Worm (Caenorhabditis elegans) whole organism, L4/young adult: ENCODE data around the gene C16C8.22.

Experiments
- W03F9.2 ChIP-seq: fragments of 150-350 bp; optimal IDR thresholded peaks from 2 replicates; lab custom pipeline; 2014; ENCODE audit warnings: missing biosample characterization, missing genetic modification characterization
- dao-5 ChIP-seq: sonication (generic microtip); optimal IDR thresholded peaks from 2 replicates; lab custom pipeline; 2016; ENCODE audit warnings: missing genotype, missing genetic modification characterization, moderate library complexity, missing compliant biosample characterization
- him-1 ChIP-seq: sonication (generic microtip); optimal IDR thresholded peaks from 2 replicates; lab custom pipeline; 2016; ENCODE audit warnings: missing genotype, missing genetic modification reagents, missing genetic modification characterization, missing compliant biosample characterization

ce11 chrII:3425433-3425832, 17.6 kb downstream of the C16C8.22 start, which contains the start of gene nep-11:
- TF ChIP-seq him-1 (tag; lab: Kevin White, UChicago) (no peak), W03F9.2 (tag; lab: Kevin White, UChicago) (no peak), dao-5 (no peak)
